Fruit fly (Drosophila melanogaster) whole organism: ENCODE data around the gene Tim17b.

ENCODE experiments used
- CG8478 ChIP-seq: fragments of >200 bp; optimal IDR thresholded peaks from 2 replicates; lab custom pipeline; 2018; ENCODE audit warnings: inconsistent platforms
- Dll ChIP-seq: fragments of >200 bp; optimal IDR thresholded peaks from 2 replicates; lab custom pipeline; 2017
- EcR ChIP-seq, 2 experiments: fragments of >200 bp; optimal IDR thresholded peaks; 2 replicates each; lab custom pipeline; 2017; ENCODE audit warnings: missing biosample characterization in 2 of 2, missing genetic modification characterization in 2 of 2, missing genetic modification reagents in 2 of 2
- pan ChIP-seq: fragments of >200 bp; optimal IDR thresholded peaks from 2 replicates; lab custom pipeline; 2017
- psq ChIP-seq: fragments of >200 bp; optimal IDR thresholded peaks from 2 replicates; lab custom pipeline; 2017
- usp ChIP-seq: fragments of >200 bp; optimal IDR thresholded peaks from 2 replicates; lab custom pipeline; 2017; ENCODE audit warnings: missing biosample characterization, missing genetic modification characterization, mixed read lengths

Tim17b gene

dm6 chr3R:3734434-3735248, at the start of gene Tim17b:
TSS of gene Tim17b (plus strand) at chr3R:3734855.
- no peak for TF ChIP-seq CG8478 (lab: Kevin White, UChicago)
- no peak for TF ChIP-seq EcR (GFP tag; optimal IDR thresholded peaks at IDR 0.05; lab: Kevin White, UChicago)
- no peak for TF ChIP-seq psq

- TF ChIP-seq pan (lab: Kevin White, UChicago): no peak
- no peak for TF ChIP-seq CG8478 (lab: Kevin White, UChicago)
- TF ChIP-seq psq: no peak
- TF ChIP-seq usp (GFP tag; lab: Kevin White, UChicago): no peak
- no peak for TF ChIP-seq EcR (GFP tag; optimal IDR thresholded peaks at IDR 0.05; lab: Kevin White, UChicago)
- no peak for TF ChIP-seq Dll (lab: Kevin White, UChicago)
Measured at dm6 chr3R:3733936-3734335, 719 bp upstream of the Tim17b start.

dm6 chr3R:3748563-3749156, 14.0 kb downstream of the Tim17b start:
- no peak for TF ChIP-seq pan (lab: Kevin White, UChicago)

dm6 chr3R:3750153-3750717, 15.6 kb downstream of the Tim17b start, which contains the start of gene CG41128:
TSS of gene CG41128 (plus strand) at chr3R:3750363.
- TF ChIP-seq CG8478 (lab: Kevin White, UChicago) (no peak), psq (no peak), usp (GFP tag; lab: Kevin White, UChicago) (no peak), Dll (lab: Kevin White, UChicago) (no peak), pan (lab: Kevin White, UChicago) (no peak), EcR (GFP tag; optimal IDR thresholded peaks at IDR 0.05; lab: Kevin White, UChicago) (no peak)

- TF ChIP-seq EcR (GFP tag; optimal IDR thresholded peaks at IDR 0.05; lab: Kevin White, UChicago): no peak
- no peak for TF ChIP-seq Dll (lab: Kevin White, UChicago)
- TF ChIP-seq usp (GFP tag; lab: Kevin White, UChicago): no peak
- TF ChIP-seq psq: no peak
- no peak for TF ChIP-seq pan (lab: Kevin White, UChicago)
- no peak for TF ChIP-seq CG8478 (lab: Kevin White, UChicago)
Measured at dm6 chr3R:3786708-3787107, 52.1 kb downstream of the Tim17b start.

- TF ChIP-seq psq (no peak), CG8478 (lab: Kevin White, UChicago) (no peak), pan (lab: Kevin White, UChicago) (no peak), Dll (lab: Kevin White, UChicago) (no peak), EcR (GFP tag; optimal IDR thresholded peaks at IDR 0.05; lab: Kevin White, UChicago) (no peak), usp (GFP tag; lab: Kevin White, UChicago) (no peak)
Measured at dm6 chr3R:3789607-3790268, 55.1 kb downstream of the Tim17b start.
